Worm (Caenorhabditis elegans): ENCODE data around the gene T21C9.11.

Gene T21C9.11

DNA sequence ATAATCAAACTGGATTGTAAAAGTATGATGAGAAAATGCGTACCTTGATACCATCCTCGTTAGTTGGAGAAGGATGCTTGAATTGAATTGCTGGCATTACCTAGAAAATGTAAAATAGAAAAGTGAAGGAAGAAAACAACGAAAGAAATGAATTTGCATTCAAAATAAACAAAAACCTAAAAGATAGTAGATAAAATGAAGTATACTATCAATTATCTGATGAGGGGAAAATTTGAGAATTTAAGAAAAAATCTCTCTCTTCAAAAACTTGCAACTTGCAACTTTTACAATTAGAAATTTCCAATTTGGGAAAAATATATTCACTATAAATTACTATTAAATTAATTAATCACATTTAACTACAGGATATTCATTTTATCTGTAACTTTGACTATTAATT, at the start of gene T21C9.11:
Gene T21C9.11 (minus strand): TSS at position 101 of the 400 bp plus-strand sequence.
- TF ChIP-seq hlh-6 (tag; optimal IDR thresholded peaks at IDR 0.05), result no peak

DNA sequence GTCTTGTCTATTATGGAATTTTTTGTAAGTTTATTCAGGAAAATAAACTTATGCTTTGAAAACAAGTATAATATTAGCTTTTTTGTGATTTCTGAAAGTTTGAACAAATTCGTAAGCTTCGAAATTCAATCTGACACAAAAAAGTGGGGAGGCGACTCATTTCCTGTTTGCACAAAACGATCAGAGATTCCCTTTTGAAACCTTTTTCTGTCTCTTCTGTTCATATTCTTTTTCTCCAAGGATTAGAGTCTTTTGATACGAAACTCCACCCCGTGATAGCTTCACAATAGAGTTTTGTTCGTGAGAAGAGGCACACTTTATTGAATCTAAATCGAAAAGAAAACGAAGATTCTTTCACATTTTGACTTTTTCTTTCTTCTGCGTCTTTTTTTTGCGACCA, 46.3 kb upstream of the T21C9.11 start:
- TF ChIP-seq ceh-31 (tag; optimal IDR thresholded peaks at IDR 0.05) (no peak), unc-42 (tag; optimal IDR thresholded peaks at IDR 0.05) (peak; percentile 52), Y22D7AL.16 (tag; optimal IDR thresholded peaks at IDR 0.05) (no peak), ets-4 (tag; optimal IDR thresholded peaks at IDR 0.05) (no peak), pha-2 (tag; optimal IDR thresholded peaks at IDR 0.05) (no peak)

DNA sequence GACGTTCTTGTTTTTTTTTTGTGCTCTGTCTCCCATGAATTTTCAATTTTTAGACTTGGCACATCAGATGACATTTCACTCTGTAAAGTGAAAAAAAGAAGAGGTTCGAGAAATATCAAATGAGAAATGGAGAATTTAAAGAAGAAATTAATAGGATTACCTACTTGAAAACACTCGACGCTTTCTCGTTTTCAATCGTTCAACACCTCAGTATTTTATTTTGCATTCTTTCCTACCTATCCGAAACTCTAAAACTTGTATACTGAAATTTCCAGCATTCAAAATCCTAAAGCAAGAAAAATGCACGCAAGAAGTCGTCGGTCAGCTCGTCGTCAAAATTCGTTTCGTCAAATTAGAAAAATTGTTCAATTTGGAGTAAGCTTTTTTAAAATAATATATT, 41.0 kb upstream of the T21C9.11 start, which contains the start of gene kvs-2:
Gene kvs-2 (plus strand): TSS at position 301 of the 400 bp plus-strand sequence.
- no peak for TF ChIP-seq sox-2 (GFP tag; IDR thresholded peaks at IDR 0.05)
- TF ChIP-seq ceh-48 (tag; optimal IDR thresholded peaks at IDR 0.05), result no peak
- no peak for TF ChIP-seq zip-5 (tag; optimal IDR thresholded peaks at IDR 0.05)
- no peak for TF ChIP-seq ceh-45 (GFP tag; IDR thresholded peaks at IDR 0.05)

DNA sequence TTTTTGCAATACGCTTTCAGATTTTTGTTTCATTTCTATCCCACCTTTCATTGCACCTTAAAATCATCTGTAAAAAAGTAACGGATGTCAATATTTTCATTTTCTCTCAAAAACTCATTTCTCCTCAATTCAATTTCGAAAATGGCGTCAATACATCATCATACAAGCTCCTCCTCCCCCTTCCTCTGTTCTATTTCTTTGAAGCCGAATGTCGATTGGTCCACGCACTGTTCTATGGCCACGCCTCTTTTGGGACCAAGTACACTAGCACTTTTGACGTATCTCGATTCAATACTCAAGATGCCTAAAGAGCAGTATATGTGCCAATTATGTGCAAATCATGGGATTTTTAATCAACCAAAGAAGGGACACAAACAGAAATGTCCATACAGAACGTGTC, 38.0 kb upstream of the T21C9.11 start, which contains the start of gene mab-23:
Gene mab-23 (plus strand): TSS at position 301 of the 400 bp plus-strand sequence.
- TF ChIP-seq fkh-6 (tag; optimal IDR thresholded peaks at IDR 0.05), result no peak

DNA sequence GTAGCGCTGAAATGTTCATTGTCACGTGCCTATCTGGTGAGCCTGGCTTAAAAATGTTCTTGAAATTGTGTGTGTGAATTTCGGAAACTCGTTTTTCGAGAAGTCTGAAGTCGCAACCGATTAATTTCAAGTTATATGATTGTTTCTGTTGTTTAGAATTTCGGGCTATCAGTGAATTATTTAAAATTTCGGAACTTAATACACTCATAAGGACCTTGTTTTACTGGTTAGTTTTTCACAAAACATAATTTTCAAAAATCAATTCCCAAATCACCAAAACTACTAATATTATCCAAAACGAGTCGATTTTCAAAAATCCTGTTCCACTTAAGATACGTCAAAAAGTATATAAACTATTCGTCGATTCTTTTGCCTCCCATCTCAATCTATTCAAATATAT, 35.8 kb upstream of the T21C9.11 start:
- TF ChIP-seq ceh-45 (GFP tag; IDR thresholded peaks at IDR 0.05) (no peak), hlh-30 (tag; optimal IDR thresholded peaks at IDR 0.05; ENCODE audit: insufficient read depth) (no peak), unc-86 (tag; optimal IDR thresholded peaks at IDR 0.05) (no peak), hlh-15 (tag; optimal IDR thresholded peaks at IDR 0.05) (no peak), ceh-22 (tag; optimal IDR thresholded peaks at IDR 0.05) (no peak), ceh-48 (tag; optimal IDR thresholded peaks at IDR 0.05) (no peak), ztf-16 (tag; optimal IDR thresholded peaks at IDR 0.05) (no peak), Y22D7AL.16 (tag; optimal IDR thresholded peaks at IDR 0.05) (no peak), syd-9 (tag; optimal IDR thresholded peaks at IDR 0.05) (no peak)

DNA sequence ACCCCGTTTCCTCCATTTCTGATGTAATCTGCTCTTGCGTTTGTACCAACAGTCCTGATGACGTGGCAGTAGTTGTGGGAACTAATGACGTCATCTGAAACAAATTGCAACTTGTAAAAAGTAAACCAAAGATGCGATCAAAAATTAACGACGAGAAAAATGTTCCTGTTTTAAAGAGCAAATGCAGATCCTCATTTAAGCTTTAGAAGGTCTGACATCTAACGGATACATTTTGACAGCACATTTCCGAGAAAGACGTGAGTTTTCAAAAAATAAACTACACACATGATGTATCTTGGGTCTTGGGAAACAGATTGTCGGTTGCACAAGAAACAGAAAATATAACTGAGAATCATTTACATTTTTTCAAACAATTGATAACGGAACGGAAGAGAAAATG, 20.8 kb upstream of the T21C9.11 start, which contains the start of gene H09F14.1:
Gene H09F14.1 (minus strand): TSS at position 101 of the 400 bp plus-strand sequence.
- TF ChIP-seq rnt-1 (tag; optimal IDR thresholded peaks at IDR 0.05), result no peak
- TF ChIP-seq unc-42 (tag; optimal IDR thresholded peaks at IDR 0.05), result no peak
- TF ChIP-seq ztf-16 (tag; optimal IDR thresholded peaks at IDR 0.05), result no peak
- no peak for TF ChIP-seq ceh-6 (GFP tag; optimal IDR thresholded peaks at IDR 0.05)
- TF ChIP-seq ttx-3 (tag; optimal IDR thresholded peaks at IDR 0.05), result no peak
- TF ChIP-seq tbx-2 (tag; optimal IDR thresholded peaks at IDR 0.05), result no peak
- no peak for TF ChIP-seq ceh-45 (GFP tag; IDR thresholded peaks at IDR 0.05)
- no peak for TF ChIP-seq unc-3 (GFP tag; conservative IDR thresholded peaks at IDR 0.05)
- TF ChIP-seq unc-3 (tag; optimal IDR thresholded peaks at IDR 0.05), result no peak
- no peak for TF ChIP-seq sox-2 (GFP tag; IDR thresholded peaks at IDR 0.05)

DNA sequence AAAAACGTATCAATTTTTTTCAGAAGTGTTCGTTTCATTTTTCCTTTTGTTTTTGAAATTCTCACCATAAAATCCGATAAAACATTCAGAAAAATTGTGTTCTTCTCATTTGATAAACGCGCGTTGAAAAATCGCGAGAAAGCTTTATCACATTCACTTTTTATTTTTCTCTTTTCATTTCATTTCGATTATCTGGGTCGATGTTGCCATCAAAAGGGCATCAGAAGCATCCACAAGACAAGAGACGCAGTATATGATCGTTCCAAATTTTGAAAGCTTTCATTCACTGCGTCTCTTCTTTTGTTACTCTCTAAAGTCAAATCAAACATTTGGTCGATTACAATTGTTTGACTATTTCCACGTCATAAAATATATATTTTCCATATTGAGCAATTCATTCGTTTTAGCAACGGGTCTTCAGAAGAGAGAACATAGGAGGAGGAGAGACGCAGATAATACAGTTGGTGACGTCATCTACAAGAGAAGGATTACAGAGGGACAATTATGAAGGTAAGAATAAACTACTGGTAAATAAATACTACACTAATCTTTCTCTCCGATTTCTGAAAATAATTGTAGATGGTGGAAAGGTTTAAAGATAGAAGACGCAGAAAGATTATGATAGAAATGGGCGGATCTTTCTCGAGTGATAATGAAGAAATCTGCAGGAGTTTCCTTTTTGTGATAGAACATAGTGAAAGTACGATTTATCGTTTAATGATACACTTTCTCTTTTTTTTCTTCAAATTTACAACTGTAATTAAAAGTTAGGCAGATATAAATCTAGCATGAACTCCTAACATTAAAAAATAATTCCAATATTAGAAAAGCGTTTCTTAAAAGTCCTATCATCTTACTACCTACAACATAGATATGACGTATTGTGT, 7.6 kb upstream of the T21C9.11 start, which contains the start of gene H27A22.1:
Gene H27A22.1 (plus strand): TSS at position 505 of the 887 bp plus-strand sequence.
- TF ChIP-seq zip-5 (tag; optimal IDR thresholded peaks at IDR 0.05) (no peak), ceh-9 (tag; optimal IDR thresholded peaks at IDR 0.05) (no peak), fkh-10 (GFP tag; optimal IDR thresholded peaks at IDR 0.05) (no peak), pag-3 (tag; optimal IDR thresholded peaks at IDR 0.05; ENCODE audit: borderline replicate concordance) (no peak), gmeb-2 (tag; optimal IDR thresholded peaks at IDR 0.05) (no peak)

Data from whole organism, late embryonic.